Fruit fly (Drosophila melanogaster) whole organism, wandering third instar larva: ENCODE results near the gene Cyp304a1.
A peak's percentile ranks its signal among the peaks of the same experiment; 100 is the strongest.

Experiments used
- Abd-B ChIP-seq: fragments of >200 bp; optimal IDR thresholded peaks from 2 replicates; lab custom pipeline; 2017; ENCODE audit warnings: missing biosample characterization, missing genetic modification characterization
- CG32264 ChIP-seq: fragments of 200-800 bp; sonication (Bioruptor generic); optimal IDR thresholded peaks from 2 replicates; lab custom pipeline; 2016; ENCODE audit warnings: missing biosample characterization, missing genetic modification characterization
- CG9705 ChIP-seq: fragments of 200-800 bp; sonication (Bioruptor generic); optimal IDR thresholded peaks from 2 replicates; lab custom pipeline; 2018; ENCODE audit warnings: missing biosample characterization, mild to moderate bottlenecking, missing genetic modification characterization
- Dfd ChIP-seq: fragments of >200 bp; optimal IDR thresholded peaks from 2 replicates; lab custom pipeline; 2017; ENCODE audit warnings: missing biosample characterization, missing genetic modification characterization
- Dif ChIP-seq: fragments of 200-275, 200-300 bp; sonication (Bioruptor generic); optimal IDR thresholded peaks from 2 replicates; lab custom pipeline; 2018; ENCODE audit warnings: missing biosample characterization, missing genetic modification characterization; ENCODE audit not compliant: partially characterized antibody
- GATAd ChIP-seq: sonication (Bioruptor generic); optimal IDR thresholded peaks from 2 replicates; lab custom pipeline; 2016; ENCODE audit warnings: missing biosample characterization, missing genetic modification characterization
- HLH106 ChIP-seq: fragments of 200-800 bp; optimal IDR thresholded peaks from 3 replicates; lab custom pipeline; 2019; ENCODE audit warnings: missing biosample characterization, mild to moderate bottlenecking, missing genetic modification characterization, moderate library complexity
- Mio ChIP-seq: sonication (Bioruptor generic); optimal IDR thresholded peaks from 2 replicates; lab custom pipeline; 2016; ENCODE audit warnings: missing biosample characterization, missing genetic modification characterization
- Myc ChIP-seq: fragments of >200 bp; optimal IDR thresholded peaks from 2 replicates; lab custom pipeline; 2017
- N ChIP-seq: fragments of >200 bp; optimal IDR thresholded peaks from 2 replicates; lab custom pipeline; 2018; ENCODE audit warnings: missing biosample characterization, missing external identifiers, missing genetic modification characterization
- OdsH ChIP-seq: fragments of 200-800 bp; sonication (Bioruptor generic); optimal IDR thresholded peaks from 2 replicates; lab custom pipeline; 2016; ENCODE audit warnings: missing biosample characterization, mild to moderate bottlenecking, missing genetic modification characterization
- Vsx2 ChIP-seq: fragments of 200-300, 225-300 bp; sonication (Bioruptor generic); optimal IDR thresholded peaks from 2 replicates; lab custom pipeline; 2018; ENCODE audit warnings: missing biosample characterization, missing genetic modification characterization; ENCODE audit not compliant: partially characterized antibody
- br ChIP-seq: fragments of 200-800 bp; sonication (Bioruptor generic); optimal IDR thresholded peaks from 2 replicates; lab custom pipeline; 2016; ENCODE audit warnings: missing biosample characterization, missing genetic modification characterization
- brk ChIP-seq: fragments of 200-800 bp; sonication (Bioruptor generic); optimal IDR thresholded peaks from 2 replicates; lab custom pipeline; 2016; ENCODE audit warnings: missing biosample characterization, mild to moderate bottlenecking, missing genetic modification characterization
- dl ChIP-seq, 2 experiments: fragments of 175-275, 200-275 bp in 1 of 2; fragments of 200-275 bp in 1 of 2; sonication (Bioruptor generic); optimal IDR thresholded peaks; lab custom pipeline; 2018; ENCODE audit warnings: mild to moderate bottlenecking in 2 of 2, missing biosample characterization in 2 of 2, missing genetic modification characterization in 2 of 2, moderate library complexity in 2 of 2; ENCODE audit not compliant: partially characterized antibody in 2 of 2, insufficient read depth in 1 of 2
- dmrt93B ChIP-seq: fragments of 200-800 bp; sonication (Bioruptor generic); optimal IDR thresholded peaks from 2 replicates; lab custom pipeline; 2018; ENCODE audit warnings: missing biosample characterization, mild to moderate bottlenecking, missing genetic modification characterization
- dsf ChIP-seq: sonication (Bioruptor generic); optimal IDR thresholded peaks from 2 replicates; lab custom pipeline; 2016; ENCODE audit warnings: missing biosample characterization, missing genetic modification characterization, borderline replicate concordance
- ey ChIP-seq: fragments of 200-800 bp; sonication (Bioruptor generic); optimal IDR thresholded peaks from 2 replicates; lab custom pipeline; 2016; ENCODE audit warnings: missing biosample characterization, missing genetic modification characterization
- foxo ChIP-seq, 2 experiments: fragments of 200-800 bp; sonication (Bioruptor generic); optimal IDR thresholded peaks; 2 replicates in 1 of 2; 3 replicates in 1 of 2; lab custom pipeline; 2016 to 2017; ENCODE audit warnings: missing biosample characterization in 2 of 2, missing genetic modification characterization in 2 of 2
- fru ChIP-seq: fragments of 200-800 bp; sonication (Bioruptor generic); optimal IDR thresholded peaks from 3 replicates; lab custom pipeline; 2016; ENCODE audit warnings: missing biosample characterization, mild to moderate bottlenecking, missing genetic modification characterization
- h ChIP-seq: fragments of 200-800 bp; sonication (Bioruptor generic); optimal IDR thresholded peaks from 3 replicates; lab custom pipeline; 2016; ENCODE audit warnings: missing biosample characterization, mild to moderate bottlenecking, missing genetic modification characterization
- jim ChIP-seq: fragments of 175-275, 200-325 bp; sonication (Bioruptor generic); optimal IDR thresholded peaks from 2 replicates; lab custom pipeline; 2016; ENCODE audit warnings: missing biosample characterization, mild to moderate bottlenecking, missing genetic modification characterization
- lola ChIP-seq: fragments of >200 bp; optimal IDR thresholded peaks from 2 replicates; lab custom pipeline; 2017; ENCODE audit warnings: missing biosample characterization, missing genetic modification characterization
- pan ChIP-seq: fragments of >200 bp; optimal IDR thresholded peaks from 2 replicates; lab custom pipeline; 2017
- psq ChIP-seq: fragments of 200-800 bp; sonication (Bioruptor generic); optimal IDR thresholded peaks from 3 replicates; lab custom pipeline; 2017; ENCODE audit warnings: missing biosample characterization, mild to moderate bottlenecking, missing genetic modification characterization, moderate library complexity
- rgr ChIP-seq: fragments of 200-800 bp; sonication (Bioruptor generic); optimal IDR thresholded peaks from 3 replicates; lab custom pipeline; 2016; ENCODE audit warnings: missing biosample characterization, mild to moderate bottlenecking, missing genetic modification characterization
- sage ChIP-seq: fragments of 200-800 bp; sonication (Bioruptor generic); optimal IDR thresholded peaks from 2 replicates; lab custom pipeline; 2016; ENCODE audit warnings: missing biosample characterization, mild to moderate bottlenecking, missing genetic modification characterization
- tai ChIP-seq: sonication (Bioruptor generic); optimal IDR thresholded peaks from 2 replicates; lab custom pipeline; 2016; ENCODE audit warnings: missing biosample characterization, missing genetic modification characterization
- usp ChIP-seq: fragments of >200 bp; optimal IDR thresholded peaks from 2 replicates; lab custom pipeline; 2017; ENCODE audit warnings: missing biosample characterization, missing genetic modification characterization
- woc ChIP-seq: sonication (Bioruptor generic); optimal IDR thresholded peaks from 2 replicates; lab custom pipeline; 2016; ENCODE audit warnings: missing biosample characterization, mild to moderate bottlenecking, missing genetic modification characterization

Gene Cyp304a1

DNA sequence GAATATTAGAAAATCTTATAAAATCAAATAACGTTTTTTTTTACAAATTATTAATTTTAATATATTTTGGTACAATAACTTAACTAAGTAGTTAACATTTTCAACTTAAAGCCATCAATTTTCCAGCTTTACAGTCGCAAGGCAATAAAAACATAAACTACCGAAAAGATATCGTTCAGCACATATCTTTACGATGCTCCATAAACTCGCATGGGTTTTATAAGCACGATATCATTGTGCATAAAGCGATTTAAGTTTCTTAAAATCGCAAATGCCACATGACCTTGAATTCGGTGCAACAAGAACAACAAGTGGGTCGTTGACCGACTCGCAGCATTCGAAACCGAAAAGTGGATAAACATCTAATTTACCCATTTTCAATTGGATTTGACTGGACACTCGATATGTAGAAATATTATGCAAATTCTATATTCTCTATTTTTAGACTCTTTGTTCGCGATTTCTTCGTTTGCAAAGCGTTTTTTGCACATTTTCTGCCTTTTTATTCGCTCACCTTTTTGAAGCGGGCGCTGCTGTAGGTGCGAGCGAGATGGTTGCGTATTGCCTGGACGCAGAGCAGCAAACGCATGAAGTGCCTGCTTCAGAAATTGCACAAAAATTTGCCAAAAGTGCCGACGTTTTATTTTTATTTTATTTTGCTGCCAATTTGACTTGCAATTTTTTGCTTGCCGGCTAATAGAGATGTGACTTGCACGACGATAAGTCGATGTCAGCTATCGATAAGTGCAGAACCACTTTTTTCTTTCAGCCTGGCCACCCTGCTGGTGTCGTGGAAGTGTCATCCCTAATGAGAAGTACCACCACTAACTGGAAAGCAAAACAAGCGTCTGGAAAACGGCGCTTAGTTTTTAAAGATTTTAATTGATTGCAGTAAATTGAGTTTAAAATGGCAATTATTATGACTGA, 2.4 kb upstream of the Cyp304a1 start, which contains the start of gene Spc25 (continued):
- no peak for TF ChIP-seq N (GFP tag; lab: Kevin White, UChicago)
- peak; percentile 16 for TF ChIP-seq psq (GFP tag; lab: Kevin White, UChicago)
- peak; percentile 62 for TF ChIP-seq brk
- TF ChIP-seq lola (GFP tag; lab: Kevin White, UChicago) = no peak
- TF ChIP-seq rgr (GFP tag; lab: Kevin White, UChicago) = peak; percentile 68
- TF ChIP-seq dl (GFP tag; optimal IDR thresholded peaks at IDR 0.05; lab: Kevin White, UChicago; ENCODE audit: insufficient read depth in 1 of 2, partially characterized antibody in 2 of 2) = no peak
- TF ChIP-seq pan (lab: Kevin White, UChicago) = no peak
- no peak for TF ChIP-seq Dif (GFP tag; lab: Kevin White, UChicago)

DNA sequence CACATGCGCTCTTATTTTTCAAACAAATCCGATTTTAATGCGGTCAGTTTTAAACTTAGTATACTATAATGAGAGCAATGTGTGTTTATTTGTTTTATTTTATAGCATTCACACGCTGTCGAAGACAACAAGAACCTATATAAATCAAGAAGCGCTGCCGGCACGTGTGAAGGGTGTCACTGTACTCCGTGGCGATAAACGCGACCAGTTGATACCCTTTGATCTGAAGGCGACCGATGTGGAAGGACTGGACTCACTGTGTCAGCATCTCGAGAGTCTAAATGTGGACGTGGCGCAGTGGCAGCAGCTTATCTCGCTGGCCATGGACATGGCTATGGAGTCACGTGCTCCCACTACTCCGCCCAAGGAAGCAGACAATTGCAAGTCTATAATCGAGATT, 979 bp upstream of the Cyp304a1 start:
- no peak for TF ChIP-seq dsf (GFP tag; lab: Kevin White, UChicago)

DNA sequence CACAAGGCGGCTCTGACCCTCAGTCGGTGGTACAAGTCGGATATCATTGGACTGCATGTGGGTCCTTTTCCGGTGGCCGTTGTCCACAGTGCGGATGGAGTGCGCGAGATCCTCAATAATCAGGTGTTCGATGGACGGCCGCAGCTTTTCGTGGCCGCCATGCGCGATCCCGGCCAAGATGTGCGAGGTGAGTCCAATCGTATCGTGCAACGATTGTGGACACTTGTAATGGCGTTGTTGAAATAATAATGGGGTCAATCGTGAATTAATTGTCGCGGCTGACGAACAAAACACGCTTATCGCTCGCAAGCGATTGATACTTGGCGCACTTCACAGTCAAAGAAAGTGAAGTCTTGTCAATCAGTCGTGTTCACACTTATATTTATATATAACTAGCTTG, 452 bp downstream of the Cyp304a1 start:
- TF ChIP-seq dsf (GFP tag; lab: Kevin White, UChicago) (no peak), h (GFP tag; lab: Kevin White, UChicago) (peak; percentile 50)

DNA sequence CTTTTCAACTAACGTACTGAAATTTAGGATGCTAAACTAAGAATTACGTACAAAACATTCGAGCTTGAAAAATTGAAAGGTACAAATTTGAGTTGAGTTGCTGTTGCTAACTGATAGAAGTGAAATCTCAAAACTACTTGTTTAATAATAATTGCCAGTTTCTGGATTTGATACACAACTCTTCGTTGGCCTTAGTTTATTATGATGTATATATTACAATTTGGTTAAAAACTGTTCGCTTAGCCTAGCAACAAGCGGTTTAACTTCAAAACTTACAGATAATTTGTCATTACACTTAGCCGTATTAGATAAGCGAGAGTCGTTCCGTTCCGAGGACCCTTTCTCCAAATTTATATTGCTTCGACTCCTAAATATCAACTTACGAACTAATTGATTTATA, 4.0 kb downstream of the Cyp304a1 start, which contains the start of the genes CG14384 and grsm:
CG14384 (minus strand) TSS at position 101 of the 400 bp plus-strand sequence.
grsm (minus strand) TSS at position 101 of the 400 bp plus-strand sequence.
- TF ChIP-seq Dfd = no peak
- no peak for TF ChIP-seq dsf (GFP tag; lab: Kevin White, UChicago)
- TF ChIP-seq tai (GFP tag; lab: Kevin White, UChicago) = no peak
- TF ChIP-seq br = no peak
- TF ChIP-seq fru = no peak
- TF ChIP-seq Myc (lab: Kevin White, UChicago) = no peak
- TF ChIP-seq usp (GFP tag; lab: Kevin White, UChicago) = no peak
- no peak for TF ChIP-seq pan (lab: Kevin White, UChicago)
- TF ChIP-seq sage (GFP tag; lab: Kevin White, UChicago) = no peak
- no peak for TF ChIP-seq dmrt93B
- TF ChIP-seq h (GFP tag; lab: Kevin White, UChicago) = no peak

DNA sequence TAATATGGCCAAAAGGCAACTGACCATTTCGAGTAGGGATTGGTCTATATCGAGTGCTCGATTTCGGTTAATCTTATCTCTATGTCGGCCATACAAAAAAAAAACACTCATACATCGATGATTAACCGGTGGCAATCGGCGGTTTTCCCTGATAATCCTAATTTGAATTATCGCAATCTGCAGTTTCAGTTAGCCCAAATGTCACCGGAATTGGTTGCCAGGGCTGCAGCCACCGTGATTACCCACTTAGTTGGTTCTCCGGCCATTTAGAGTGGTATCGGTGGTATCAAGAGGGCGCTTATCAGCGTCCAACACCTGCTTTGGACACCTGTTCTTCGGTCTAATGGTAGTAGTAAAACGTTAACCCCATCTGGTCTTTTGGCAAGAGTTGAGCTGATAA, 8.5 kb downstream of the Cyp304a1 start:
- TF ChIP-seq fru = no peak
- no peak for TF ChIP-seq jim (GFP tag; lab: Kevin White, UChicago)
- TF ChIP-seq CG32264 (GFP tag; lab: Kevin White, UChicago) = no peak
- no peak for TF ChIP-seq brk
- no peak for TF ChIP-seq CG9705 (GFP tag; lab: Kevin White, UChicago)
- no peak for TF ChIP-seq dmrt93B
- no peak for TF ChIP-seq rgr (GFP tag; lab: Kevin White, UChicago)
- no peak for TF ChIP-seq dl (GFP tag; optimal IDR thresholded peaks at IDR 0.05; lab: Kevin White, UChicago; ENCODE audit: insufficient read depth in 1 of 2, partially characterized antibody in 2 of 2)
- no peak for TF ChIP-seq Dfd
- TF ChIP-seq GATAd = no peak
- no peak for TF ChIP-seq woc (GFP tag; lab: Kevin White, UChicago)
- TF ChIP-seq HLH106 (tag; lab: Kevin White, UChicago) = no peak
- no peak for TF ChIP-seq Myc (lab: Kevin White, UChicago)
- TF ChIP-seq ey (GFP tag; lab: Kevin White, UChicago) = no peak
- TF ChIP-seq Vsx2 (GFP tag; lab: Kevin White, UChicago) = no peak
- TF ChIP-seq N (GFP tag; lab: Kevin White, UChicago) = no peak

DNA sequence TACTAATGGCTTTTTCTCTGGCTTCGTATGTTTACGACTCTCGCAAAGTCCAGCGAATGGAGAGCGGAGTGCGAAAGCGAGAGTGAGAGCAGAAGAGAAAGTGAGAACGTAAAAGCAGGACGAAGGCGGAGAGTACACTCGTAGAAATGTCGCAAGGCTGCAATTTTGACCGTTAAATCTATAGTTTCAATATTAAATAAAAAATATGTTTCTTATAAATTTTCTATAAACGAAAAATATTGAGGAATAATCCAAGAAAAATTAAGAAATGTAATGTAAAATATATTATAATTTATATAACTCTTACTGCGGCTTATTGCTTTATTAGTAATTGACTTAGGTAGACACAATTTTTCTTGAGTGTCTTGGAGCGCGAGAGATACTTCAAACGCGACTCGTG, 10.9 kb downstream of the Cyp304a1 start:
- no peak for TF ChIP-seq dl (GFP tag; optimal IDR thresholded peaks at IDR 0.05; lab: Kevin White, UChicago; ENCODE audit: insufficient read depth in 1 of 2, partially characterized antibody in 2 of 2)
- no peak for TF ChIP-seq jim (GFP tag; lab: Kevin White, UChicago)
- TF ChIP-seq Dif (GFP tag; lab: Kevin White, UChicago) = peak; percentile 26
- TF ChIP-seq Dfd = no peak
- TF ChIP-seq rgr (GFP tag; lab: Kevin White, UChicago) = peak; percentile 1
- TF ChIP-seq foxo (GFP tag; optimal IDR thresholded peaks at IDR 0.05; lab: Kevin White, UChicago) = peak in 1 of 2 experiments; percentile 53
- peak; percentile 47 for TF ChIP-seq OdsH (GFP tag; lab: Kevin White, UChicago)
- no peak for TF ChIP-seq Mio (GFP tag; lab: Kevin White, UChicago)
- no peak for TF ChIP-seq GATAd
- TF ChIP-seq fru = peak; percentile 33
- TF ChIP-seq Abd-B (GFP tag; lab: Kevin White, UChicago) = no peak
- peak; percentile 23 for TF ChIP-seq psq (GFP tag; lab: Kevin White, UChicago)
